Worm (Caenorhabditis elegans) whole organism, L2 larva: ENCODE measurements around the gene dkf-2.

Experiments
- blmp-1 ChIP-seq: sonication (generic microtip); optimal IDR thresholded peaks from 2 replicates; lab custom pipeline; 2017; ENCODE audit warnings: missing genetic modification characterization, mild to moderate bottlenecking, missing compliant biosample characterization, antibody characterized with exemption, moderate library complexity; ENCODE audit not compliant: insufficient read depth
- lin-11 ChIP-seq: fragments of 150-350 bp; sonication (generic microtip); optimal IDR thresholded peaks from 2 replicates; lab custom pipeline; 2014; ENCODE audit warnings: missing biosample characterization, missing genetic modification characterization, inconsistent platforms, mixed read lengths

ce11 chrV:16793312-16793711 lies 45.9 kb downstream of the dkf-2 start:
- TF ChIP-seq lin-11 (tag; lab: Kevin White, UChicago) = no peak
- no peak for TF ChIP-seq blmp-1 (tag; lab: Kevin White, UChicago)
